Worm (Caenorhabditis elegans) whole organism, young adult: ENCODE data around the gene F38B7.3.

Source experiments
- C06A6.2 ChIP-seq: fragments of 200-800 bp; sonication (Bioruptor generic); conservative IDR thresholded peaks from 2 replicates; pipeline ENCODE4 v1.3.6; 2022; ENCODE audit warnings: missing genetic modification characterization, missing compliant biosample characterization
- C17E4.6 ChIP-seq: fragments of 200-800 bp; sonication (Bioruptor generic); IDR thresholded peaks from 2 replicates; pipeline ENCODE4 v1.3.6; 2022; ENCODE audit warnings: missing genetic modification reagents, missing genetic modification characterization, missing compliant biosample characterization
- D2030.7 ChIP-seq: fragments of 200-800 bp; sonication (Bioruptor generic); IDR thresholded peaks from 2 replicates; pipeline ENCODE4 v1.3.6; 2022; ENCODE audit warnings: missing genetic modification reagents, missing genetic modification characterization, missing compliant biosample characterization
- F33H1.4 ChIP-seq: fragments of 200-800 bp; sonication (Bioruptor generic); IDR thresholded peaks from 2 replicates; pipeline ENCODE4 v1.3.6; 2022; ENCODE audit warnings: missing genetic modification reagents, missing genetic modification characterization, missing compliant biosample characterization
- F57C9.4 ChIP-seq: sonication (generic microtip); optimal IDR thresholded peaks from 2 replicates; lab custom pipeline; 2017; ENCODE audit warnings: mild to moderate bottlenecking, missing genetic modification characterization, missing compliant biosample characterization
- T07F8.4 ChIP-seq: sonication (generic microtip); optimal IDR thresholded peaks from 2 replicates; lab custom pipeline; 2016; ENCODE audit warnings: mild to moderate bottlenecking, missing genetic modification characterization, moderate library complexity, missing compliant biosample characterization
- ZK185.1 ChIP-seq: sonication (generic microtip); optimal IDR thresholded peaks from 2 replicates; lab custom pipeline; 2016; ENCODE audit warnings: mild to moderate bottlenecking, missing genetic modification characterization, missing compliant biosample characterization; ENCODE audit not compliant: poor library complexity, severe bottlenecking
- attf-6 ChIP-seq: fragments of 200-800 bp; sonication (Bioruptor generic); IDR thresholded peaks from 2 replicates; pipeline ENCODE4 v1.3.6; 2022; ENCODE audit warnings: missing genetic modification reagents, missing genetic modification characterization, missing compliant biosample characterization
- ceh-91 ChIP-seq: fragments of 200-800 bp; sonication (Bioruptor generic); IDR thresholded peaks from 2 replicates; pipeline ENCODE4 v1.3.6; 2022; ENCODE audit warnings: missing genetic modification reagents, missing genetic modification characterization, missing compliant biosample characterization
- dox-1 ChIP-seq: fragments of 200-800 bp; sonication (Bioruptor generic); IDR thresholded peaks from 2 replicates; pipeline ENCODE4 v1.3.6; 2022; ENCODE audit warnings: missing genetic modification reagents, missing genetic modification characterization, missing compliant biosample characterization
- dpl-1 ChIP-seq: fragments of 150-350 bp; optimal IDR thresholded peaks from 2 replicates; lab custom pipeline; 2014; ENCODE audit warnings: missing biosample characterization, missing genetic modification reagents, missing genetic modification characterization
- egrh-3 ChIP-seq: fragments of 200-800 bp; sonication (Bioruptor generic); IDR thresholded peaks from 2 replicates; pipeline ENCODE4 v1.3.6; 2022; ENCODE audit warnings: missing genetic modification reagents, missing genetic modification characterization, missing compliant biosample characterization
- ekl-4 ChIP-seq: fragments of 200-800 bp; sonication (Bioruptor generic); IDR thresholded peaks from 2 replicates; pipeline ENCODE4 v1.3.6; 2022; ENCODE audit warnings: missing genetic modification reagents, missing genetic modification characterization, missing compliant biosample characterization
- ets-4 ChIP-seq: fragments of 200-800 bp; sonication (Bioruptor generic); optimal IDR thresholded peaks from 2 replicates; lab custom pipeline; 2018; ENCODE audit warnings: mild to moderate bottlenecking, missing genetic modification characterization, missing compliant biosample characterization
- him-1 ChIP-seq: sonication (generic microtip); optimal IDR thresholded peaks from 2 replicates; lab custom pipeline; 2016; ENCODE audit warnings: missing genotype, missing genetic modification reagents, missing genetic modification characterization, missing compliant biosample characterization
- hlh-26 ChIP-seq: fragments of 200-800 bp; sonication (Bioruptor generic); conservative IDR thresholded peaks from 2 replicates; pipeline ENCODE4 v1.3.6; 2022; ENCODE audit warnings: missing genetic modification reagents, missing genetic modification characterization, missing compliant biosample characterization
- hmg-1.2 ChIP-seq: fragments of 200-800 bp; sonication (Bioruptor generic); IDR thresholded peaks from 2 replicates; pipeline ENCODE4 v1.3.6; 2022; ENCODE audit warnings: missing genetic modification reagents, missing genetic modification characterization, missing compliant biosample characterization
- hsf-1 ChIP-seq: fragments of 200-800 bp; sonication (Bioruptor generic); IDR thresholded peaks from 2 replicates; pipeline ENCODE4 v1.3.6; 2022; ENCODE audit warnings: missing genetic modification reagents, missing genetic modification characterization, missing compliant biosample characterization
- let-526 ChIP-seq: fragments of 200-800 bp; sonication (Bioruptor generic); IDR thresholded peaks from 2 replicates; pipeline ENCODE4 v1.3.6; 2022; ENCODE audit warnings: missing genetic modification reagents, missing genetic modification characterization, missing compliant biosample characterization
- lin-35 ChIP-seq, 3 experiments: fragments of 150-350 bp in 2 of 3; sonication (generic microtip) in 1 of 3; optimal IDR thresholded peaks; 2 replicates each; lab custom pipeline; 2014 to 2018; ENCODE audit warnings: missing biosample characterization in 3 of 3, missing genetic modification characterization in 3 of 3, missing genetic modification reagents in 3 of 3
- lin-54 ChIP-seq: fragments of 200-800 bp; sonication (Bioruptor generic); optimal IDR thresholded peaks from 2 replicates; lab custom pipeline; 2018; ENCODE audit warnings: mild to moderate bottlenecking, missing genetic modification characterization, missing compliant biosample characterization
- lsl-1 ChIP-seq: fragments of 200-800 bp; sonication (Bioruptor generic); optimal IDR thresholded peaks from 2 replicates; lab custom pipeline; 2018; ENCODE audit warnings: mild to moderate bottlenecking, missing genetic modification characterization, moderate library complexity, missing compliant biosample characterization
- lsy-27 ChIP-seq: sonication (generic microtip); optimal IDR thresholded peaks from 2 replicates; lab custom pipeline; 2017; ENCODE audit warnings: missing genetic modification characterization, mild to moderate bottlenecking, missing compliant biosample characterization, antibody characterized with exemption, missing genotype, borderline replicate concordance; ENCODE audit not compliant: insufficient read depth
- madf-6 ChIP-seq: fragments of 200-800 bp; sonication (Bioruptor generic); IDR thresholded peaks from 2 replicates; pipeline ENCODE4 v1.3.6; 2022; ENCODE audit warnings: missing genetic modification reagents, missing genetic modification characterization, missing compliant biosample characterization
- madf-8 ChIP-seq: fragments of 200-800 bp; sonication (Bioruptor generic); conservative IDR thresholded peaks from 2 replicates; pipeline ENCODE4 v1.3.6; 2022; ENCODE audit warnings: missing genetic modification reagents, missing genetic modification characterization, missing compliant biosample characterization
- mxl-1 ChIP-seq: sonication (generic microtip); optimal IDR thresholded peaks from 2 replicates; lab custom pipeline; 2016; ENCODE audit warnings: missing genetic modification characterization, missing compliant biosample characterization
- pbrm-1 ChIP-seq: fragments of 200-800 bp; sonication (Bioruptor generic); IDR thresholded peaks from 2 replicates; pipeline ENCODE4 v1.3.6; 2022; ENCODE audit warnings: missing genetic modification reagents, missing genetic modification characterization, missing compliant biosample characterization
- pha-4 ChIP-seq: fragments of 150-350 bp; sonication (generic microtip); optimal IDR thresholded peaks from 2 replicates; lab custom pipeline; 2014; ENCODE audit warnings: missing biosample characterization, missing genetic modification reagents, missing genetic modification characterization
- rpc-1 ChIP-seq, 2 experiments: fragments of 150-350 bp in 1 of 2; sonication (generic microtip) in 1 of 2; optimal IDR thresholded peaks; 2 replicates each; lab custom pipeline; 2014 to 2018; ENCODE audit warnings: missing biosample characterization in 1 of 2, missing genetic modification characterization in 1 of 2, missing genetic modification reagents in 1 of 2, missing genotype in 1 of 2
- sea-2 ChIP-seq: fragments of 200-800 bp; sonication (Bioruptor generic); IDR thresholded peaks from 2 replicates; pipeline ENCODE4 v1.3.6; 2022; ENCODE audit warnings: missing genetic modification characterization, missing compliant biosample characterization
- snpc-1.3 ChIP-seq: sonication (generic microtip); optimal IDR thresholded peaks from 2 replicates; lab custom pipeline; 2017; ENCODE audit warnings: missing genetic modification characterization, mild to moderate bottlenecking, missing compliant biosample characterization, antibody characterized with exemption, moderate library complexity, missing genotype, missing genetic modification reagents; ENCODE audit not compliant: insufficient read depth
- snpc-3.4 ChIP-seq: sonication (generic microtip); optimal IDR thresholded peaks from 2 replicates; lab custom pipeline; 2017; ENCODE audit warnings: missing genetic modification characterization, mild to moderate bottlenecking, missing compliant biosample characterization, antibody characterized with exemption, moderate library complexity, missing genotype, missing genetic modification reagents
- snpc-4 ChIP-seq, 5 experiments: fragments of 150-350 bp in 1 of 5; sonication (generic microtip) in 4 of 5; optimal IDR thresholded peaks; 2 replicates each; lab custom pipeline; 2014 to 2018; ENCODE audit warnings: missing genetic modification characterization in 5 of 5, missing biosample characterization in 3 of 5, antibody characterized with exemption in 2 of 5, mild to moderate bottlenecking in 2 of 5, missing compliant biosample characterization in 2 of 5, missing genotype in 2 of 5, moderate library complexity in 2 of 5, missing genetic modification reagents in 1 of 5
- sptf-2 ChIP-seq: fragments of 200-800 bp; sonication (Bioruptor generic); optimal IDR thresholded peaks from 2 replicates; lab custom pipeline; 2018; ENCODE audit warnings: mild to moderate bottlenecking, missing genetic modification characterization, missing compliant biosample characterization
- unc-130 ChIP-seq: sonication (generic microtip); optimal IDR thresholded peaks from 2 replicates; lab custom pipeline; 2016; ENCODE audit warnings: missing genetic modification reagents, missing genetic modification characterization, missing compliant biosample characterization
- unc-62 ChIP-seq: fragments of 150-350 bp; optimal IDR thresholded peaks from 2 replicates; lab custom pipeline; 2014; ENCODE audit warnings: missing biosample characterization, missing genetic modification reagents, missing genetic modification characterization
- xnd-1 ChIP-seq: sonication (generic microtip); optimal IDR thresholded peaks from 2 replicates; lab custom pipeline; 2016; ENCODE audit warnings: missing genotype, missing genetic modification reagents, missing genetic modification characterization, missing compliant biosample characterization
- zfh-2 ChIP-seq: fragments of 200-800 bp; sonication (Bioruptor generic); conservative IDR thresholded peaks from 2 replicates; pipeline ENCODE4 v1.3.6; 2022; ENCODE audit warnings: missing genetic modification reagents, missing genetic modification characterization, missing compliant biosample characterization
- ztf-28 ChIP-seq: fragments of 200-800 bp; sonication (Bioruptor generic); IDR thresholded peaks from 2 replicates; pipeline ENCODE4 v1.3.6; 2022; ENCODE audit warnings: missing genetic modification reagents, missing genetic modification characterization, missing compliant biosample characterization
- ztf-6 ChIP-seq: fragments of 200-800 bp; sonication (Bioruptor generic); IDR thresholded peaks from 2 replicates; pipeline ENCODE4 v1.3.6; 2022; ENCODE audit warnings: missing genetic modification reagents, missing genetic modification characterization, missing compliant biosample characterization

The F38B7.3 gene

ce11 chrV:11543564-11543963 is 5.3 kb upstream of the F38B7.3 start, which contains the start of gene F38B7.2:
Gene F38B7.2, plus strand, starts transcription at chrV:11543963.
- TF ChIP-seq pbrm-1 (GFP tag; lab: Robert Waterston, UW) = 0 out of 2 replicates have a peak, but pooled peaks have one; percentile 15
- no peak for TF ChIP-seq hlh-26 (GFP tag; lab: Robert Waterston, UW)

- no peak for TF ChIP-seq C06A6.2 (GFP tag; lab: Robert Waterston, UW)
- TF ChIP-seq ets-4 (GFP tag; lab: Kevin White, UChicago) = no peak
Observed at ce11 chrV:11545227-11545626, 3.7 kb upstream of the F38B7.3 start, which contains the start of gene F38B7.10. Gene F38B7.10, plus strand, starts transcription at chrV:11545527.

DNA sequence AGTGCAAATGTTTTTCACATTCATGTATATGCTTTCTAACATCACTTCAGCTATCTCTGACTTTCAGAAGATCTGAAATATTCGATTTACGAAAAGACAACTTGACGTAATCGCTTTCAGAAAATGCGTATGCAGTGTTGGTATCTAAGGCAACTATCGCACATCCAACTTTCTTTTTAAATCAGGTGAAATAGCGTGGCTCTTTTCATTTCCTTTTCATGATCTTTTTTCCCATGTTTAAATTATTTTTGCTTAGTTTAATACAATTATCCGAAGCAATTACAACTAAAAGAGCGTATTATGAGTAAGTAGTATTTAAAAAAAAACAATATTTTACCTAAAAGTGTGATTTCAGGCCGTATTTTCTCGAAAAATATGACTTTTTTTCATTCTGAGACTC is 2.1 kb upstream of the F38B7.3 start, which contains the start of gene F38B7.11:
Gene F38B7.11, plus strand, starts transcription at position 301 of the 400 bp plus-strand sequence.
- TF ChIP-seq C17E4.6 (GFP tag; lab: Robert Waterston, UW) = no peak
- no peak for TF ChIP-seq ztf-6 (GFP tag; lab: Robert Waterston, UW)
- no peak for TF ChIP-seq lsy-27 (tag; lab: Kevin White, UChicago)
- no peak for TF ChIP-seq pha-4 (tag; lab: Kevin White, UChicago)
- no peak for TF ChIP-seq rpc-1 (optimal IDR thresholded peaks at IDR 0.05; lab: Kevin White, UChicago)
- TF ChIP-seq rpc-1 (tag; optimal IDR thresholded peaks at IDR 0.05; lab: Kevin White, UChicago) = no peak
- TF ChIP-seq zfh-2 (GFP tag; lab: Robert Waterston, UW) = no peak
- no peak for TF ChIP-seq ets-4 (GFP tag; lab: Kevin White, UChicago)
- TF ChIP-seq mxl-1 (tag; lab: Kevin White, UChicago) = no peak
- no peak for TF ChIP-seq sptf-2
- TF ChIP-seq, all 124 proteins: peak for 0

DNA sequence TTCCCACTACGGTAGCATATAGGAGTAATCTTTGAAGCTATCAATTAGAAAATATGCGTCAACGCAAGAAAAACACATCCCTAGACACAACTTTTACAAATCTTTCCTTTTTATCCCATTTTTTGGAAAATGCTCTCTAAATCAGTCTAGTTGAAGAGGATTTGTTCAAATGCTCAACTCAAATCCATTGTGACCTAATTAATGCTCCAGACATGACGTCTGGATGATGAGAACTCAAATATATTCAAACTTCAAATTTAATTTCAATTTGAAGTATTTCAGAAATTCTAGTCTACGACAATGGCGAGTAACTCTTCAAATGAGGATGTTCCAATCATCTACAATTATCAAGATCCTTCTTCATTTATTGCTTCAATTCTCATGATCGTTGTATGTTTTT is 3.5 kb downstream of the F38B7.3 start, which contains the start of gene srx-85:
Gene srx-85, plus strand, starts transcription at position 301 of the 400 bp plus-strand sequence.
- no peak for TF ChIP-seq egrh-3 (GFP tag; lab: Robert Waterston, UW)
- TF ChIP-seq attf-6 = no peak
- no peak for TF ChIP-seq T07F8.4
- no peak for TF ChIP-seq hsf-1 (GFP tag; lab: Robert Waterston, UW)
- TF ChIP-seq sptf-2 = no peak
- TF ChIP-seq, all 124 proteins: peak for 0

ce11 chrV:11554260-11554659 is 5.4 kb downstream of the F38B7.3 start, which contains the start of gene duo-1:
Gene duo-1, plus strand, starts transcription at chrV:11554630.
- TF ChIP-seq madf-8 (GFP tag; lab: Robert Waterston, UW) (peak; percentile 88), snpc-4 (GFP tag; optimal IDR thresholded peaks at IDR 0.05; lab: Kevin White, UChicago) (no peak), snpc-4 (tag; optimal IDR thresholded peaks at IDR 0.05; lab: Kevin White, UChicago) (peak in 1 of 4 experiments; percentile 49), unc-130 (peak; percentile 60), lsl-1 (GFP tag; lab: Kevin White, UChicago) (peak; percentile 80), F33H1.4 (GFP tag; lab: Robert Waterston, UW) (peak; percentile 66), snpc-3.4 (peak; percentile 49), dpl-1 (GFP tag; lab: Kevin White, UChicago) (peak; percentile 82), him-1 (tag; lab: Kevin White, UChicago) (peak; percentile 39), ceh-91 (peak; percentile 79), F57C9.4 (no peak), lin-54 (peak; percentile 57), D2030.7 (GFP tag; lab: Robert Waterston, UW) (peak; percentile 64), ztf-28 (GFP tag; lab: Robert Waterston, UW) (no peak), madf-6 (GFP tag; lab: Robert Waterston, UW) (peak; percentile 95), snpc-1.3 (tag; lab: Kevin White, UChicago) (no peak), dox-1 (GFP tag; lab: Robert Waterston, UW) (peak; percentile 55), ekl-4 (GFP tag; lab: Robert Waterston, UW) (0 out of 2 replicates have a peak, but pooled peaks have one; percentile 51), unc-62 (GFP tag; lab: Kevin White, UChicago) (no peak), sea-2 (GFP tag; lab: Robert Waterston, UW) (no peak), xnd-1 (tag; lab: Kevin White, UChicago) (peak; percentile 86), lin-35 (GFP tag; optimal IDR thresholded peaks at IDR 0.05; lab: Kevin White, UChicago) (peak in 1 of 3 experiments; percentile 41), ZK185.1 (tag; lab: Kevin White, UChicago) (no peak), hmg-1.2 (peak; percentile 28; the same call in 1 of the 2 replicates), let-526 (GFP tag; lab: Robert Waterston, UW) (no peak)
